Fruit fly (Drosophila melanogaster) whole organism: Measurements from ENCODE around the gene CG10035.

Source experiments
- CG8478 ChIP-seq: fragments of >200 bp; optimal IDR thresholded peaks from 2 replicates; lab custom pipeline; 2018; ENCODE audit warnings: inconsistent platforms
- Dll ChIP-seq: fragments of >200 bp; optimal IDR thresholded peaks from 2 replicates; lab custom pipeline; 2017
- EcR ChIP-seq, 2 experiments: fragments of >200 bp; optimal IDR thresholded peaks; 2 replicates each; lab custom pipeline; 2017; ENCODE audit warnings: missing biosample characterization in 2 of 2, missing genetic modification characterization in 2 of 2, missing genetic modification reagents in 2 of 2
- pan ChIP-seq: fragments of >200 bp; optimal IDR thresholded peaks from 2 replicates; lab custom pipeline; 2017
- psq ChIP-seq: fragments of >200 bp; optimal IDR thresholded peaks from 2 replicates; lab custom pipeline; 2017
- usp ChIP-seq: fragments of >200 bp; optimal IDR thresholded peaks from 2 replicates; lab custom pipeline; 2017; ENCODE audit warnings: missing biosample characterization, missing genetic modification characterization, mixed read lengths

DNA sequence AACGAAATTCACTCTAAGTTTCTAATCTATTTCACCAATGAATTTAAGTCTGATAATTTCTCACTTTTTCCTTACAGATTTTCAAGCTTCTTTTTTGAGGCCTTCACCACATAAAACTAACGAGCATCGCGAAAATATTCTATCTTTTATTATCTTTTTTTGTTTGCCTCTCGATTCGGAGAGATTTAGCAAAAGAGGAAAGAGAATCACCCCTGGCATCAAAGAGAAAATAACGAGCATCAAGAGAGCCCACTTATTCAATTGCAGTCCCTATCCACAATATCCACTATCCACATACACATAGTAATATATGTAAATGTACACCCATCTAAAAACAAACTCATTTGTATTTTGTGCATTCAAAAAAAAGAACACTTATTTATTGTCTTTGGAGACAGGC, 15.0 kb downstream of the CG10035 start, which contains the start of gene GstD9:
- TF ChIP-seq psq (no peak), CG8478 (lab: Kevin White, UChicago) (no peak), usp (GFP tag; lab: Kevin White, UChicago) (no peak), EcR (GFP tag; optimal IDR thresholded peaks at IDR 0.05; lab: Kevin White, UChicago) (no peak), pan (lab: Kevin White, UChicago) (no peak), Dll (lab: Kevin White, UChicago) (no peak)
